Fruit fly (Drosophila melanogaster) whole organism, prepupa: Measurements from ENCODE around the gene Hakai.

Experiments used
- CG11902 ChIP-seq: fragments of 200-800 bp; sonication (Bioruptor generic); optimal IDR thresholded peaks from 3 replicates; lab custom pipeline; 2016; ENCODE audit warnings: missing biosample characterization, missing genetic modification characterization
- CG31627 ChIP-seq: fragments of 200-800 bp; sonication (Bioruptor generic); optimal IDR thresholded peaks from 3 replicates; lab custom pipeline; 2016; ENCODE audit warnings: missing biosample characterization, missing genetic modification characterization
- CG6854 ChIP-seq: fragments of 200-800 bp; sonication (Bioruptor generic); optimal IDR thresholded peaks from 2 replicates; lab custom pipeline; 2017; ENCODE audit warnings: missing biosample characterization, mild to moderate bottlenecking, missing genetic modification characterization
- Hr4 ChIP-seq: fragments of 200-800 bp; sonication (Bioruptor generic); optimal IDR thresholded peaks from 3 replicates; lab custom pipeline; 2016; ENCODE audit warnings: missing biosample characterization, missing genetic modification characterization
- Lpt ChIP-seq: fragments of 200-800 bp; sonication (Bioruptor generic); optimal IDR thresholded peaks from 3 replicates; lab custom pipeline; 2016; ENCODE audit warnings: missing biosample characterization, missing genetic modification characterization
- esn ChIP-seq: fragments of 200-800 bp; sonication (Bioruptor generic); optimal IDR thresholded peaks from 2 replicates; lab custom pipeline; 2016; ENCODE audit warnings: missing biosample characterization, mild to moderate bottlenecking, missing genetic modification characterization, moderate library complexity
- fd59A ChIP-seq: fragments of 200-800 bp; sonication (Bioruptor generic); optimal IDR thresholded peaks from 2 replicates; lab custom pipeline; 2017; ENCODE audit warnings: missing biosample characterization, mild to moderate bottlenecking, missing genetic modification characterization, missing genetic modification reagents
- fkh ChIP-seq: fragments of 200-800 bp; sonication (Bioruptor generic); optimal IDR thresholded peaks from 3 replicates; lab custom pipeline; 2017; ENCODE audit warnings: missing biosample characterization, mild to moderate bottlenecking, missing genetic modification characterization, moderate library complexity
- net ChIP-seq: fragments of 200-800 bp; sonication (Bioruptor generic); optimal IDR thresholded peaks from 3 replicates; lab custom pipeline; 2016; ENCODE audit warnings: missing biosample characterization, missing genetic modification characterization
- ss ChIP-seq, 2 experiments: fragments of 200-800 bp; sonication (Bioruptor generic); optimal IDR thresholded peaks; 2 replicates in 1 of 2; 3 replicates in 1 of 2; lab custom pipeline; 2017 to 2018; ENCODE audit warnings: mild to moderate bottlenecking in 2 of 2, missing biosample characterization in 2 of 2, missing genetic modification characterization in 2 of 2, moderate library complexity in 1 of 2

Gene Hakai

DNA sequence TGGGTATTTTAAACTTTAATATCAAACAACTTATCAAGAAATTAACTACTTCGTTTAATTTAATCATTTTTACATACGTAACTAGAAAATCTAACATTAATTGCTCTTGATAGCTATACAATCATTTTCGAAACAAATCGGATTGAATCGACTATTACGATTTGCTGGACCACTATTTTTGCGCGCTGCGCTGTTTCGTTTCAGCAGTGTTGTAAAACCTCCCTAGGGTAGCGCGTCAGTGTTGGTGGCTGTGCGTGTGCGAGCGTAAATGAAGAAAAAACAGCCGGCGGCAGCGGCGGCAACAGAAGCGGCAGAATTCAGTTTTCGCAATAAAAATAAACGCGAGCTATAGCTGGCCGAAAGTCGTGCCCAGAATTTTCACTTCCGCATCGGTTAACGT lies 49.0 kb downstream of the Hakai start, which contains the start of gene CG33116 (continued):
- peak; percentile 86 for TF ChIP-seq net (GFP tag; lab: Kevin White, UChicago)
- peak; percentile 56 to 75 for TF ChIP-seq ss (GFP tag; optimal IDR thresholded peaks at IDR 0.05; lab: Kevin White, UChicago)
- peak; percentile 70 for TF ChIP-seq fd59A
- peak; percentile 92 for TF ChIP-seq Hr4 (GFP tag; lab: Kevin White, UChicago)
- TF ChIP-seq CG6854 (GFP tag; lab: Kevin White, UChicago), result peak; percentile 71
- peak; percentile 89 for TF ChIP-seq esn
- TF ChIP-seq CG31627 (GFP tag; lab: Kevin White, UChicago), result peak; percentile 87
- TF ChIP-seq fkh (GFP tag; lab: Kevin White, UChicago), result peak; percentile 49
- TF ChIP-seq Lpt (GFP tag; lab: Kevin White, UChicago), result peak; percentile 80
- TF ChIP-seq CG11902 (GFP tag; lab: Kevin White, UChicago), result peak; percentile 57
